Fruit fly (Drosophila melanogaster): ENCODE measurements around the gene myd.
A peak's percentile ranks its signal among the peaks of the same experiment; 100 is the strongest.

Gene myd

dm6 chr3R:19156670-19157402 is 23.6 kb upstream of the myd start, which contains the start of gene nanos (continued):
- no peak for TF ChIP-seq CG7745 (tag; optimal IDR thresholded peaks at IDR 0.05)
- peak; percentile 39 for TF ChIP-seq HHEX (GFP tag; optimal IDR thresholded peaks at IDR 0.05)
- TF ChIP-seq CG3163 (GFP tag; optimal IDR thresholded peaks at IDR 0.05), result peak; percentile 61
- no peak for TF ChIP-seq CG14965 (GFP tag; optimal IDR thresholded peaks at IDR 0.05; ENCODE audit: borderline replicate concordance)
- no peak for TF ChIP-seq CG2202 (tag; optimal IDR thresholded peaks at IDR 0.05)
- no peak for TF ChIP-seq hth (optimal IDR thresholded peaks at IDR 0.05)
- TF ChIP-seq Usf (GFP tag; optimal IDR thresholded peaks at IDR 0.05), result peak; percentile 70
- TF ChIP-seq twi (tag; optimal IDR thresholded peaks at IDR 0.05), result no peak
- peak; percentile 93 for TF ChIP-seq HmgZ (tag; optimal IDR thresholded peaks at IDR 0.05)
- TF ChIP-seq Asciz (GFP tag; optimal IDR thresholded peaks at IDR 0.05), result no peak
- TF ChIP-seq stwl (tag; optimal IDR thresholded peaks at IDR 0.05), result peak; percentile 61
- TF ChIP-seq CG4854 (GFP tag; optimal IDR thresholded peaks at IDR 0.05), result no peak
- TF ChIP-seq CG5245 (GFP tag; optimal IDR thresholded peaks at IDR 0.05), result no peak
- TF ChIP-seq hb (GFP tag; IDR thresholded peaks at IDR 0.05; ENCODE audit: partially characterized antibody), result peak; percentile 98
- TF ChIP-seq HLHmδ (GFP tag; optimal IDR thresholded peaks at IDR 0.05), result peak; percentile 29
- TF ChIP-seq hbn (GFP tag; IDR thresholded peaks at IDR 0.05; ENCODE audit: partially characterized antibody), result peak; percentile 99
- TF ChIP-seq kah (GFP tag; optimal IDR thresholded peaks at IDR 0.05), result no peak
- no peak for TF ChIP-seq schlank (tag; optimal IDR thresholded peaks at IDR 0.05)
- peak; percentile 76 for TF ChIP-seq Hmr (GFP tag; optimal IDR thresholded peaks at IDR 0.05)
- TF ChIP-seq Chrac-16 (GFP tag; optimal IDR thresholded peaks at IDR 0.05), result peak; percentile 45
- peak; percentile 55 for TF ChIP-seq ara (GFP tag; IDR thresholded peaks at IDR 0.05)
- peak; percentile 47 for TF ChIP-seq CG18619 (GFP tag; optimal IDR thresholded peaks at IDR 0.05)
- TF ChIP-seq CG32772 (GFP tag; IDR thresholded peaks at IDR 0.05), result no peak
- TF ChIP-seq fd64A (GFP tag; optimal IDR thresholded peaks at IDR 0.05), result no peak
- no peak for TF ChIP-seq CG17328 (GFP tag; IDR thresholded peaks at IDR 0.05)
- peak; percentile 83 for TF ChIP-seq lilli (GFP tag; optimal IDR thresholded peaks at IDR 0.05)
- TF ChIP-seq gce (GFP tag; IDR thresholded peaks at IDR 0.05), result no peak
- peak; percentile 95 for TF ChIP-seq Doc3 (GFP tag; IDR thresholded peaks at IDR 0.05; ENCODE audit: partially characterized antibody)
- no peak for TF ChIP-seq CG31365 (tag; optimal IDR thresholded peaks at IDR 0.05)
- peak; percentile 54 for TF ChIP-seq CG1602 (GFP tag; optimal IDR thresholded peaks at IDR 0.05)
- no peak for TF ChIP-seq Vsx1 (GFP tag; optimal IDR thresholded peaks at IDR 0.05)
- TF ChIP-seq gsb (GFP tag; IDR thresholded peaks at IDR 0.05), result no peak
- TF ChIP-seq CG8359 (GFP tag; optimal IDR thresholded peaks at IDR 0.05; ENCODE audit: borderline replicate concordance), result no peak
- no peak for TF ChIP-seq CG31388 (GFP tag; optimal IDR thresholded peaks at IDR 0.05)
- no peak for TF ChIP-seq exex (tag; optimal IDR thresholded peaks at IDR 0.05)
- peak; percentile 81; the same call in 2 of the 4 replicates for TF ChIP-seq Gug (GFP tag; IDR thresholded peaks at IDR 0.05)
- peak; percentile 69 for TF ChIP-seq CG4424 (GFP tag; optimal IDR thresholded peaks at IDR 0.05)
- TF ChIP-seq CG12659 (GFP tag; optimal IDR thresholded peaks at IDR 0.05), result peak; percentile 84
- peak; percentile 71 for TF ChIP-seq sens (GFP tag)
- TF ChIP-seq C15 (GFP tag; IDR thresholded peaks at IDR 0.05), result no peak
- TF ChIP-seq pita (GFP tag; optimal IDR thresholded peaks at IDR 0.05), result no peak
- TF ChIP-seq vfl (GFP tag; optimal IDR thresholded peaks at IDR 0.05), result peak; percentile 59
- TF ChIP-seq Hmx (GFP tag; optimal IDR thresholded peaks at IDR 0.05), result no peak
- TF ChIP-seq gro (GFP tag; optimal IDR thresholded peaks at IDR 0.05), result peak; percentile 87
- TF ChIP-seq CG16779 (GFP tag; IDR thresholded peaks at IDR 0.05), result peak; percentile 71
- TF ChIP-seq CG4617 (GFP tag; optimal IDR thresholded peaks at IDR 0.05; ENCODE audit: borderline replicate concordance), result peak; percentile 48
- no peak for TF ChIP-seq CG12299 (tag; optimal IDR thresholded peaks at IDR 0.05)
- TF ChIP-seq Blimp-1 (GFP tag; optimal IDR thresholded peaks at IDR 0.05), result peak; percentile 6
- peak; percentile 99 for TF ChIP-seq inv (GFP tag; IDR thresholded peaks at IDR 0.05; ENCODE audit: partially characterized antibody)
